Worm (Caenorhabditis elegans): ENCODE results near the gene dpff-1.

The dpff-1 gene

ce11 chrIII:5949817-5950216, 43.7 kb upstream of the dpff-1 start:
- no peak for TF ChIP-seq drap-1 (GFP tag; optimal IDR thresholded peaks at IDR 0.05)
- no peak for TF ChIP-seq nhr-76 (tag; optimal IDR thresholded peaks at IDR 0.05)
- no peak for TF ChIP-seq nhr-2 (tag; optimal IDR thresholded peaks at IDR 0.05)
- no peak for TF ChIP-seq ztf-11 (tag; optimal IDR thresholded peaks at IDR 0.05)
- TF ChIP-seq unc-39 (tag; optimal IDR thresholded peaks at IDR 0.05): no peak
- peak; percentile 16 for TF ChIP-seq unc-62 (GFP tag; optimal IDR thresholded peaks at IDR 0.05)
- TF ChIP-seq hlh-1 (tag; optimal IDR thresholded peaks at IDR 0.05): no peak
- no peak for TF ChIP-seq lin-13 (tag; optimal IDR thresholded peaks at IDR 0.05)
- TF ChIP-seq lin-32 (GFP tag; optimal IDR thresholded peaks at IDR 0.05): no peak
- TF ChIP-seq pha-4 (tag; optimal IDR thresholded peaks at IDR 0.05): no peak
- TF ChIP-seq zip-8 (tag; optimal IDR thresholded peaks at IDR 0.05): no peak
- no peak for TF ChIP-seq nhr-237 (tag; optimal IDR thresholded peaks at IDR 0.05)
- TF ChIP-seq bed-3 (GFP tag; optimal IDR thresholded peaks at IDR 0.05): no peak
- no peak for TF ChIP-seq ceh-39 (tag; optimal IDR thresholded peaks at IDR 0.05)
- TF ChIP-seq elt-3 (tag; optimal IDR thresholded peaks at IDR 0.05): no peak
- TF ChIP-seq ceh-83 (GFP tag; optimal IDR thresholded peaks at IDR 0.05): no peak
- peak; percentile 4 for TF ChIP-seq ces-1 (GFP tag; optimal IDR thresholded peaks at IDR 0.05)
- no peak for TF ChIP-seq flh-1 (GFP tag; optimal IDR thresholded peaks at IDR 0.05)
- TF ChIP-seq blmp-1 (tag; optimal IDR thresholded peaks at IDR 0.05): no peak
- TF ChIP-seq nhr-28 (tag; optimal IDR thresholded peaks at IDR 0.05): no peak
- TF ChIP-seq unc-120 (tag; optimal IDR thresholded peaks at IDR 0.05; ENCODE audit: poor library complexity, severe bottlenecking): peak; percentile 29
- no peak for TF ChIP-seq mab-5 (tag; optimal IDR thresholded peaks at IDR 0.05)
- TF ChIP-seq sptf-1 (tag; optimal IDR thresholded peaks at IDR 0.05): no peak
- TF ChIP-seq ham-2 (GFP tag; optimal IDR thresholded peaks at IDR 0.05): no peak
- no peak for TF ChIP-seq ceh-43 (GFP tag; optimal IDR thresholded peaks at IDR 0.05)

ce11 chrIII:5948986-5949385, 42.8 kb upstream of the dpff-1 start:
- TF ChIP-seq flh-1 (GFP tag; optimal IDR thresholded peaks at IDR 0.05) (no peak), nhr-12 (tag; optimal IDR thresholded peaks at IDR 0.05) (no peak), tbx-8 (GFP tag; optimal IDR thresholded peaks at IDR 0.05) (no peak), mab-5 (tag; optimal IDR thresholded peaks at IDR 0.05) (no peak), cnd-1 (tag; optimal IDR thresholded peaks at IDR 0.05) (no peak), mep-1 (tag; optimal IDR thresholded peaks at IDR 0.05) (no peak), sptf-1 (tag; optimal IDR thresholded peaks at IDR 0.05) (no peak), lin-32 (GFP tag; optimal IDR thresholded peaks at IDR 0.05) (no peak), ham-2 (GFP tag; optimal IDR thresholded peaks at IDR 0.05) (no peak), snpc-4 (tag; optimal IDR thresholded peaks at IDR 0.05) (no peak), sem-2 (GFP tag; optimal IDR thresholded peaks at IDR 0.05) (no peak), bed-3 (GFP tag; optimal IDR thresholded peaks at IDR 0.05) (no peak), M03D4.4 (tag; optimal IDR thresholded peaks at IDR 0.05) (no peak), lsy-2 (tag; optimal IDR thresholded peaks at IDR 0.05) (no peak), nhr-2 (tag; optimal IDR thresholded peaks at IDR 0.05) (no peak), pha-4 (tag; optimal IDR thresholded peaks at IDR 0.05) (no peak)

ce11 chrIII:5948162-5948933, 42.2 kb upstream of the dpff-1 start, which contains the start of the genes F25B5.6 and F25B5.3:
TSS of gene F25B5.6 (minus strand) at chrIII:5948733.
TSS of gene F25B5.3 (plus strand) at chrIII:5948883.
- peak; percentile 51 for TF ChIP-seq ces-1 (GFP tag; optimal IDR thresholded peaks at IDR 0.05)
- no peak for TF ChIP-seq flh-1 (GFP tag; optimal IDR thresholded peaks at IDR 0.05)
- no peak for TF ChIP-seq blmp-1 (tag; optimal IDR thresholded peaks at IDR 0.05)
- no peak for TF ChIP-seq snpc-4 (tag; optimal IDR thresholded peaks at IDR 0.05)
- no peak for TF ChIP-seq unc-120 (tag; optimal IDR thresholded peaks at IDR 0.05; ENCODE audit: poor library complexity, severe bottlenecking)

ce11 chrIII:5945865-5946264, 39.7 kb upstream of the dpff-1 start, which contains the start of gene F25B5.5:
TSS of gene F25B5.5 (minus strand) at chrIII:5946124.
- TF ChIP-seq unc-62 (GFP tag; optimal IDR thresholded peaks at IDR 0.05) (no peak), unc-120 (tag; optimal IDR thresholded peaks at IDR 0.05; ENCODE audit: poor library complexity, severe bottlenecking) (no peak), elt-1 (tag; optimal IDR thresholded peaks at IDR 0.05; ENCODE audit: borderline replicate concordance, insufficient read depth) (no peak), ces-1 (GFP tag; optimal IDR thresholded peaks at IDR 0.05) (no peak), unc-39 (tag; optimal IDR thresholded peaks at IDR 0.05) (no peak), drap-1 (GFP tag; optimal IDR thresholded peaks at IDR 0.05) (no peak), sptf-1 (tag; optimal IDR thresholded peaks at IDR 0.05) (no peak), tbx-8 (GFP tag; optimal IDR thresholded peaks at IDR 0.05) (no peak), nhr-28 (tag; optimal IDR thresholded peaks at IDR 0.05) (no peak), nhr-12 (tag; optimal IDR thresholded peaks at IDR 0.05) (no peak), zip-8 (tag; optimal IDR thresholded peaks at IDR 0.05) (no peak), M03D4.4 (tag; optimal IDR thresholded peaks at IDR 0.05) (no peak), blmp-1 (tag; optimal IDR thresholded peaks at IDR 0.05) (no peak), sem-2 (GFP tag; optimal IDR thresholded peaks at IDR 0.05) (no peak), ham-2 (GFP tag; optimal IDR thresholded peaks at IDR 0.05) (no peak), pha-4 (tag; optimal IDR thresholded peaks at IDR 0.05) (no peak)

Measured in whole organism, mixed stage, embryonic.